5 fruit fly cellular contexts compared by ENCODE assay signal in the genomic region with DNA sequence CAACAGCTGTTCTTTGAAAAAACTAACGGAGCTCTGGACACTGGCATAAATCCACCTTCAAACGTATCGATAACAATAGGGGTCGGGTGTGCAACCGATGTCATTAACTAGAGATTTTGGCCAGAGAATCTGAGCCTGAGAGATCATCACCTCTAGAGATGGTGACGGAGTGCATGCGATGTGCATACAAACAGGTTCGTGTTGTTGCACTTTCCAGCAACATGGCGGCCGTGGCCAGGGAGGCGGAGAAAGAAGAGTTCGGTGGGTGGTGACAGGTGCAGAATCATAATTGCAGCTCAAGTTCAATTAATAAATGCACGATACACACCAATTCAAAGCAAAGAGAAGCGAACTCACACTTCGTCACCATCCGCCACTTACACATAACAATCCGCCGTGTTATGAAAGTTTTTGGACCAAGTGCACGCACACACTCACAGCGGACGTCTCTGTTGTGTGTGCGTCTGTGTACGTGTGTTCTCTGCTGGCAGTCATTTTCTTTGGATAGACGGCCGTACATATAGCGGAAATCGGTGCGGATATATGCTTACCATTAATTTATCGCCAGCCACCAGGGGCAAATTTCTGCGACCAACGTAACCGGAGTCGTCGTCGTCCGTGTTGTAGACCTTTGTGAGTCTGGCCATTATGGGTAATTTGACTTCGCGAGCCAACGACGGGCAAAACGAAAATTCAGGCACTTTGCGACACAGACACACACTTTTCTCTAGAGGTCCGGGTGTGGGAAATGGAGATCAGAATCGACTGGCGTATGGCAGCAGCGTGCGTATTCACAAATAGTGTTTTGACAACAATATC.
TF ChIP-seq lines count a peak whose summit lies in the region.

No protein-coding gene starts in this region.

- no peak for TF ChIP-seq CTCF in whole organism, embryonic (GFP tag; optimal IDR thresholded peaks at IDR 0.05; lab: Kevin White, UChicago)

TF ChIP-seq in whole organism, adult, 20 proteins besides CTCF, POLR2A, EP300 and RAD21:
- TF ChIP-seq Crg-1 (GFP tag; optimal IDR thresholded peaks at IDR 0.05; lab: Kevin White, UChicago) (no peak), CG14711 (tag; optimal IDR thresholded peaks at IDR 0.05; lab: Kevin White, UChicago) (no peak), CG12768 (GFP tag; optimal IDR thresholded peaks at IDR 0.05; lab: Kevin White, UChicago) (peak; percentile 32), cic (GFP tag; optimal IDR thresholded peaks at IDR 0.05; lab: Kevin White, UChicago) (peak; percentile 35), ovo (GFP tag; optimal IDR thresholded peaks at IDR 0.05; lab: Kevin White, UChicago) (peak; percentile 77), bab1 (GFP tag; optimal IDR thresholded peaks at IDR 0.05; lab: Kevin White, UChicago) (peak; percentile 22)

TF ChIP-seq in whole organism, embryonic, 481 proteins besides CTCF, POLR2A, EP300 and RAD21 (continues in another document):
- TF ChIP-seq CG17829 (tag; optimal IDR thresholded peaks at IDR 0.05; lab: Kevin White, UChicago): no peak
- TF ChIP-seq CG32772 (GFP tag; IDR thresholded peaks at IDR 0.05; lab: Robert Waterston, UW): no peak
- TF ChIP-seq CG4707 (GFP tag; optimal IDR thresholded peaks at IDR 0.05; lab: Kevin White, UChicago): no peak
- TF ChIP-seq ERR (GFP tag; optimal IDR thresholded peaks at IDR 0.05; lab: Kevin White, UChicago): peak; percentile 1
- no peak for TF ChIP-seq Kr (GFP tag; optimal IDR thresholded peaks at IDR 0.05; lab: Kevin White, UChicago)
- TF ChIP-seq cg (GFP tag; optimal IDR thresholded peaks at IDR 0.05; lab: Kevin White, UChicago): peak; percentile 94
- TF ChIP-seq knrl (GFP tag; IDR thresholded peaks at IDR 0.05; lab: Robert Waterston, UW; ENCODE audit: partially characterized antibody): peak; percentile 36; the same call in 2 of the 3 replicates
- no peak for TF ChIP-seq GATAe (GFP tag; conservative IDR thresholded peaks at IDR 0.05; lab: Robert Waterston, UW)
- TF ChIP-seq CG4360 (GFP tag; IDR thresholded peaks at IDR 0.05; lab: Robert Waterston, UW): peak; percentile 46; the same call in 1 of the 2 replicates
- TF ChIP-seq prd (optimal IDR thresholded peaks at IDR 0.05; lab: Kevin White, UChicago): no peak
- peak; percentile 15; the same call in 1 of the 3 replicates for TF ChIP-seq prd (GFP tag; IDR thresholded peaks at IDR 0.05; lab: Robert Waterston, UW)
- peak; percentile 79 for TF ChIP-seq Neu2 (GFP tag; optimal IDR thresholded peaks at IDR 0.05; lab: Kevin White, UChicago; ENCODE audit: borderline replicate concordance)
- peak; percentile 69 for TF ChIP-seq Med (GFP tag; lab: Kevin White, UChicago)
- TF ChIP-seq CG8290 (GFP tag; optimal IDR thresholded peaks at IDR 0.05; lab: Kevin White, UChicago): no peak
- TF ChIP-seq CG8290 (tag; optimal IDR thresholded peaks at IDR 0.05; lab: Kevin White, UChicago): peak in 1 of 2 experiments; percentile 30
- no peak for TF ChIP-seq peb (GFP tag; IDR thresholded peaks at IDR 0.05; lab: Robert Waterston, UW)
- TF ChIP-seq sens (GFP tag; lab: Kevin White, UChicago): peak; percentile 60

TF ChIP-seq in whole organism, prepupa, 60 proteins besides CTCF, POLR2A, EP300 and RAD21 (continues in another document):
- no peak for TF ChIP-seq CG6854 (GFP tag; optimal IDR thresholded peaks at IDR 0.05; lab: Kevin White, UChicago)
- TF ChIP-seq net (GFP tag; optimal IDR thresholded peaks at IDR 0.05; lab: Kevin White, UChicago): peak; percentile 27
- TF ChIP-seq achi (GFP tag; optimal IDR thresholded peaks at IDR 0.05; lab: Kevin White, UChicago): peak; percentile 2
- peak; percentile 55 for TF ChIP-seq vri (GFP tag; optimal IDR thresholded peaks at IDR 0.05; lab: Kevin White, UChicago)
- TF ChIP-seq esn (GFP tag; optimal IDR thresholded peaks at IDR 0.05; lab: Kevin White, UChicago): peak; percentile 16
- TF ChIP-seq fkh (GFP tag; optimal IDR thresholded peaks at IDR 0.05; lab: Kevin White, UChicago): no peak
- TF ChIP-seq CG31627 (GFP tag; optimal IDR thresholded peaks at IDR 0.05; lab: Kevin White, UChicago): no peak
- TF ChIP-seq CG3032 (tag; optimal IDR thresholded peaks at IDR 0.05; lab: Kevin White, UChicago): no peak
- no peak for TF ChIP-seq topi (GFP tag; optimal IDR thresholded peaks at IDR 0.05; lab: Kevin White, UChicago)
- TF ChIP-seq ss (GFP tag; optimal IDR thresholded peaks at IDR 0.05; lab: Kevin White, UChicago): no peak
- TF ChIP-seq CG15336 (GFP tag; IDR thresholded peaks at IDR 0.05; lab: Robert Waterston, UW): peak; percentile 36; the same call in 1 of the 2 replicates
- TF ChIP-seq CG6276 (GFP tag; optimal IDR thresholded peaks at IDR 0.05; lab: Kevin White, UChicago): no peak
- no peak for TF ChIP-seq Hr4 (GFP tag; optimal IDR thresholded peaks at IDR 0.05; lab: Kevin White, UChicago)
- no peak for TF ChIP-seq CG11762 (GFP tag; optimal IDR thresholded peaks at IDR 0.05; lab: Kevin White, UChicago; ENCODE audit: insufficient read depth)
- peak; percentile 2 for TF ChIP-seq cyc (GFP tag; optimal IDR thresholded peaks at IDR 0.05; lab: Kevin White, UChicago)
- peak; percentile 94 for TF ChIP-seq svp (GFP tag; lab: Kevin White, UChicago)
- TF ChIP-seq Eip75B (GFP tag; optimal IDR thresholded peaks at IDR 0.05; lab: Kevin White, UChicago): peak; percentile 25
- peak; percentile 14 for TF ChIP-seq CG6792 (GFP tag; optimal IDR thresholded peaks at IDR 0.05; lab: Kevin White, UChicago)
- no peak for TF ChIP-seq CG34406 (GFP tag; optimal IDR thresholded peaks at IDR 0.05; lab: Kevin White, UChicago)
- peak; percentile 77 for TF ChIP-seq Eip78C (GFP tag; lab: Kevin White, UChicago)

TF ChIP-seq in whole organism, pupa, 21 proteins besides CTCF, POLR2A, EP300 and RAD21:
- TF ChIP-seq Ets98B (GFP tag; IDR thresholded peaks at IDR 0.05; lab: Robert Waterston, UW) (0 out of 2 replicates have a peak, but pooled peaks have one; percentile 19), CG4496 (GFP tag; IDR thresholded peaks at IDR 0.05; lab: Robert Waterston, UW) (peak; percentile 8; the same call in 1 of the 3 replicates), CG32121 (GFP tag; IDR thresholded peaks at IDR 0.05; lab: Robert Waterston, UW) (peak; percentile 27; the same call in 1 of the 2 replicates), gl (tag; optimal IDR thresholded peaks at IDR 0.05; lab: Kevin White, UChicago) (no peak), CG17806 (tag; optimal IDR thresholded peaks at IDR 0.05; lab: Kevin White, UChicago) (no peak), EcR (GFP tag; optimal IDR thresholded peaks at IDR 0.05; lab: Kevin White, UChicago) (peak; percentile 62), CG8159 (tag; optimal IDR thresholded peaks at IDR 0.05; lab: Kevin White, UChicago) (no peak), CG8301 (tag; optimal IDR thresholded peaks at IDR 0.05; lab: Kevin White, UChicago) (no peak), CG10348 (GFP tag; IDR thresholded peaks at IDR 0.05; lab: Robert Waterston, UW) (no peak)

TF ChIP-seq in whole organism, wandering third instar larva, 38 proteins besides CTCF, POLR2A, EP300 and RAD21:
- TF ChIP-seq CG32264 (GFP tag; optimal IDR thresholded peaks at IDR 0.05; lab: Kevin White, UChicago) (no peak), rgr (GFP tag; optimal IDR thresholded peaks at IDR 0.05; lab: Kevin White, UChicago) (peak; percentile 2), tai (GFP tag; optimal IDR thresholded peaks at IDR 0.05; lab: Kevin White, UChicago) (no peak), h (GFP tag; optimal IDR thresholded peaks at IDR 0.05; lab: Kevin White, UChicago) (peak; percentile 39), fru (GFP tag; optimal IDR thresholded peaks at IDR 0.05; lab: Kevin White, UChicago) (peak; percentile 29), sage (GFP tag; optimal IDR thresholded peaks at IDR 0.05; lab: Kevin White, UChicago) (no peak), psq (GFP tag; optimal IDR thresholded peaks at IDR 0.05; lab: Kevin White, UChicago) (peak; percentile 3), ey (GFP tag; optimal IDR thresholded peaks at IDR 0.05; lab: Kevin White, UChicago) (no peak), Hnf4 (GFP tag; optimal IDR thresholded peaks at IDR 0.05; lab: Kevin White, UChicago) (peak; percentile 15), Hr83 (GFP tag; optimal IDR thresholded peaks at IDR 0.05; lab: Kevin White, UChicago; ENCODE audit: poor library complexity, severe bottlenecking) (peak; percentile 36), foxo (GFP tag; optimal IDR thresholded peaks at IDR 0.05; lab: Kevin White, UChicago) (peak in 1 of 2 experiments; percentile 20), OdsH (GFP tag; optimal IDR thresholded peaks at IDR 0.05; lab: Kevin White, UChicago) (peak; percentile 5)
